Fruit fly (Drosophila melanogaster): Measurements from ENCODE around the gene Bfc.

DNA sequence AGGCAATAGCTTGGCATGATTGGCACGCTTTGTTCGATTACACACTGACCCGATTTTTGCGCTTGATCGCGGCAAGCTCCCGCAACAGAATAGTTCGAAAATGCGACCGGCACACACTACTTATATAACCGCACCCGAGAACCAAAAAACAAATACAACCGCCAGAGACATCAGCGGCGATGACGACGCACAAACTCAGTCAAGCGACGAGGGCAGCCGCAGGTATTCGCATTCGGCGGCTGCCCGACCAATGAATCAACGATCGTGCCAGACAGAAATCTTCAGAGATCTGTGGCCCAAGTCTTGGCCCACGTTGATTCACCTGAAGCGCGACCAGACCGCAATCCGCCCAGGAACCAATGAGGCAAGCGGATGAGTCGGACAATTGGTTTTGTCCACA is 12.3 kb upstream of the Bfc start, which contains the start of gene CG9192:
- no peak for TF ChIP-seq psq (optimal IDR thresholded peaks at IDR 0.05)
- no peak for TF ChIP-seq h (optimal IDR thresholded peaks at IDR 0.05)
- TF ChIP-seq insv (optimal IDR thresholded peaks at IDR 0.05), result no peak

All from Kc167 (cell line).